Worm (Caenorhabditis elegans) whole organism, late embryonic: ENCODE data around the gene C33H5.2.

Experiments used
- ama-1 ChIP-seq: fragments of 150-350 bp; optimal IDR thresholded peaks from 2 replicates; lab custom pipeline; 2014
- ceh-19 ChIP-seq: fragments of 200-800 bp; sonication (Bioruptor generic); optimal IDR thresholded peaks from 2 replicates; lab custom pipeline; 2018; ENCODE audit warnings: mild to moderate bottlenecking, missing genetic modification characterization, missing compliant biosample characterization
- ceh-30 ChIP-seq: fragments of 150-350 bp; optimal IDR thresholded peaks from 2 replicates; lab custom pipeline; 2014; ENCODE audit warnings: missing biosample characterization, missing genetic modification characterization
- fkh-10 ChIP-seq: fragments of 150-350 bp; optimal IDR thresholded peaks from 2 replicates; lab custom pipeline; 2014; ENCODE audit warnings: missing biosample characterization, missing genetic modification reagents, missing genetic modification characterization
- hlh-15 ChIP-seq: sonication (generic microtip); optimal IDR thresholded peaks from 2 replicates; lab custom pipeline; 2016; ENCODE audit warnings: missing genetic modification characterization, missing compliant biosample characterization
- hlh-8 ChIP-seq: sonication (generic microtip); optimal IDR thresholded peaks from 2 replicates; lab custom pipeline; 2016; ENCODE audit warnings: missing genotype, missing genetic modification characterization, missing compliant biosample characterization
- madf-2 ChIP-seq: sonication (generic microtip); optimal IDR thresholded peaks from 2 replicates; lab custom pipeline; 2017; ENCODE audit warnings: missing genetic modification characterization, missing compliant biosample characterization
- nhr-11 ChIP-seq: fragments of 150-350 bp; optimal IDR thresholded peaks from 2 replicates; lab custom pipeline; 2014; ENCODE audit warnings: missing biosample characterization, missing genetic modification characterization
- pag-3 ChIP-seq: sonication (generic microtip); optimal IDR thresholded peaks from 2 replicates; lab custom pipeline; 2016; ENCODE audit warnings: missing compliant biosample characterization, missing genetic modification characterization, borderline replicate concordance
- pax-1 ChIP-seq: fragments of 150-350 bp; optimal IDR thresholded peaks from 2 replicates; lab custom pipeline; 2014; ENCODE audit warnings: missing biosample characterization, missing genetic modification characterization
- pha-4 ChIP-seq: fragments of 150-350 bp; optimal IDR thresholded peaks from 2 replicates; lab custom pipeline; 2018; ENCODE audit warnings: missing biosample characterization, missing genetic modification reagents, missing genetic modification characterization
- pqm-1 ChIP-seq: sonication (generic microtip); optimal IDR thresholded peaks from 2 replicates; lab custom pipeline; 2016; ENCODE audit warnings: missing genetic modification characterization, missing compliant biosample characterization
- rnt-1 ChIP-seq: sonication (generic microtip); optimal IDR thresholded peaks from 2 replicates; lab custom pipeline; 2016; ENCODE audit warnings: missing genetic modification characterization, missing compliant biosample characterization
- tbx-2 ChIP-seq: sonication (generic microtip); optimal IDR thresholded peaks from 2 replicates; lab custom pipeline; 2016; ENCODE audit warnings: missing genetic modification characterization, missing compliant biosample characterization

DNA sequence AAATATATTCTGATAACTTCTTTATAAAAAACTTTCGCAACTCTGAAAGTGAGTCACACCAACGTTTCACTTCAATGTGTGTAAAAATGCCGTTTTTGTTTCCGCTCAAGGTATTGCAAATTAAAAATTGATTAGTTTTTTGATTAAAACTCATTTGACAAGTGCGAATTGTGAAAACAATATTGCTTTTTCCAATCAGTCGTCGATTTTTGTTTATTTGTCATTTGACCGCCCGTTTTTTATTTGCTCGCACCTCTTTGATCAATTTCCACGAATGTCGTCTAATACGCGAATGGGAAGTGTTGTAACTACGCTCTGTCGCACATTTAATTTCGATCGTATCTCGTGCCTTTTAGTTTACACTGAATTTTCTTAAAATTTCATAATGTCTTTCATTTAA is 25.3 kb downstream of the C33H5.2 start, which contains the start of gene mvb-12:
- TF ChIP-seq ceh-30 (tag; lab: Kevin White, UChicago) (no peak), hlh-15 (tag; lab: Kevin White, UChicago) (no peak), pag-3 (tag; lab: Kevin White, UChicago) (no peak), pha-4 (tag; lab: Kevin White, UChicago) (no peak), ceh-19 (no peak), rnt-1 (tag; lab: Kevin White, UChicago) (no peak), fkh-10 (GFP tag; lab: Kevin White, UChicago) (no peak), pax-1 (tag; lab: Kevin White, UChicago) (no peak), pqm-1 (no peak), madf-2 (tag; lab: Kevin White, UChicago) (no peak), nhr-11 (tag; lab: Kevin White, UChicago) (no peak), tbx-2 (tag; lab: Kevin White, UChicago) (no peak), ama-1 (lab: Kevin White, UChicago) (no peak), hlh-8 (tag; lab: Kevin White, UChicago) (no peak)
